Fruit fly (Drosophila melanogaster) whole organism, embryonic: Measurements from ENCODE around the gene Rab40.

Experiments
- Atf6 ChIP-seq: fragments of 200-800 bp; sonication (Bioruptor generic); IDR thresholded peaks from 2 replicates; pipeline ENCODE4 v1.3.6; 2022; ENCODE audit warnings: missing biosample characterization, missing genetic modification characterization
- Bdp1 ChIP-seq: fragments of 200-800 bp; sonication (Bioruptor generic); optimal IDR thresholded peaks from 3 replicates; lab custom pipeline; 2016; ENCODE audit warnings: missing biosample characterization, missing genetic modification characterization
- CG10321 ChIP-seq: fragments of 200-800 bp; sonication (Bioruptor generic); IDR thresholded peaks from 2 replicates; pipeline ENCODE4 v1.3.6; 2022; ENCODE audit warnings: missing biosample characterization, missing genetic modification characterization
- CG11560 ChIP-seq: fragments of 200-800 bp; sonication (Bioruptor generic); IDR thresholded peaks from 3 replicates; pipeline ENCODE4 v1.3.6; 2022; ENCODE audit warnings: missing biosample characterization, missing genetic modification characterization
- CG12219 ChIP-seq: fragments of 200-800 bp; sonication (Bioruptor generic); optimal IDR thresholded peaks from 3 replicates; lab custom pipeline; 2018; ENCODE audit warnings: missing biosample characterization, mild to moderate bottlenecking, missing genetic modification characterization
- CG12659 ChIP-seq: fragments of 200-800 bp; sonication (Bioruptor generic); optimal IDR thresholded peaks from 3 replicates; lab custom pipeline; 2017; ENCODE audit warnings: mild to moderate bottlenecking, missing biosample characterization, missing genetic modification reagents, missing genetic modification characterization
- CG13123 ChIP-seq: fragments of 200-800 bp; sonication (Bioruptor generic); optimal IDR thresholded peaks from 2 replicates; lab custom pipeline; 2016; ENCODE audit warnings: missing biosample characterization, missing genetic modification characterization
- CG14860 ChIP-seq: fragments of 200-800 bp; sonication (Bioruptor generic); IDR thresholded peaks from 3 replicates; pipeline ENCODE4 v1.3.6; 2022; ENCODE audit warnings: missing biosample characterization, missing genetic modification characterization; ENCODE audit not compliant: partially characterized antibody
- CG15696 ChIP-seq: fragments of 200-800 bp; sonication (Bioruptor generic); optimal IDR thresholded peaks from 2 replicates; lab custom pipeline; 2019; ENCODE audit warnings: missing biosample characterization, mild to moderate bottlenecking, missing genetic modification characterization, moderate library complexity
- CG16779 ChIP-seq: fragments of 200-800 bp; sonication (Bioruptor generic); IDR thresholded peaks from 2 replicates; pipeline ENCODE4 v1.3.6; 2022; ENCODE audit warnings: missing biosample characterization, missing genetic modification characterization
- CG17385 ChIP-seq: fragments of 200-800 bp; sonication (Bioruptor generic); optimal IDR thresholded peaks from 3 replicates; lab custom pipeline; 2018; ENCODE audit warnings: missing biosample characterization, mild to moderate bottlenecking, missing genetic modification characterization
- CG18262 ChIP-seq: fragments of 200-800 bp; optimal IDR thresholded peaks from 3 replicates; lab custom pipeline; 2019; ENCODE audit warnings: missing biosample characterization, mild to moderate bottlenecking, missing genetic modification characterization, moderate library complexity
- CG33557 ChIP-seq: fragments of 200-800 bp; sonication (Bioruptor generic); optimal IDR thresholded peaks from 2 replicates; lab custom pipeline; 2019; ENCODE audit warnings: missing biosample characterization, mild to moderate bottlenecking, missing genetic modification characterization, moderate library complexity
- CG7372 ChIP-seq: fragments of 200-800 bp; sonication (Bioruptor generic); IDR thresholded peaks from 2 replicates; pipeline ENCODE4 v1.3.6; 2022; ENCODE audit warnings: missing biosample characterization, missing genetic modification characterization
- CG7963 ChIP-seq: fragments of 200-800 bp; sonication (Bioruptor generic); IDR thresholded peaks from 3 replicates; pipeline ENCODE4 v1.3.6; 2022; ENCODE audit warnings: missing biosample characterization, missing genetic modification characterization; ENCODE audit not compliant: partially characterized antibody
- CG8290 ChIP-seq, 3 experiments: fragments of 200-800 bp; sonication (Bioruptor generic); optimal IDR thresholded peaks; 2 replicates each; lab custom pipeline; 2016 to 2019; ENCODE audit warnings: missing biosample characterization in 3 of 3, missing genetic modification characterization in 3 of 3, mild to moderate bottlenecking in 2 of 3, moderate library complexity in 1 of 3
- CG8924 ChIP-seq: fragments of 200-800 bp; optimal IDR thresholded peaks from 3 replicates; lab custom pipeline; 2019; ENCODE audit warnings: missing biosample characterization, mild to moderate bottlenecking, missing genetic modification characterization, moderate library complexity
- CG9437 ChIP-seq: fragments of 200-800 bp; sonication (Bioruptor generic); optimal IDR thresholded peaks from 2 replicates; lab custom pipeline; 2018; ENCODE audit warnings: missing biosample characterization, mild to moderate bottlenecking, missing genetic modification characterization
- Camta ChIP-seq: fragments of 200-800 bp; sonication (Bioruptor generic); optimal IDR thresholded peaks from 2 replicates; lab custom pipeline; 2016; ENCODE audit warnings: missing biosample characterization, missing genetic modification characterization
- D19B ChIP-seq: fragments of 200-800 bp; sonication (Bioruptor generic); optimal IDR thresholded peaks from 2 replicates; lab custom pipeline; 2017; ENCODE audit warnings: missing biosample characterization, mild to moderate bottlenecking, missing genetic modification characterization
- Dp ChIP-seq: fragments of 200-800 bp; sonication (Bioruptor generic); optimal IDR thresholded peaks from 2 replicates; lab custom pipeline; 2018; ENCODE audit warnings: missing biosample characterization, mild to moderate bottlenecking, missing genetic modification characterization, moderate library complexity
- H2.0 ChIP-seq: fragments of 200-800 bp; sonication (Bioruptor generic); IDR thresholded peaks from 2 replicates; pipeline ENCODE4 v1.3.6; 2022; ENCODE audit warnings: missing biosample characterization, missing genetic modification characterization
- HLH3B ChIP-seq: fragments of 200-800 bp; sonication (Bioruptor generic); IDR thresholded peaks from 2 replicates; pipeline ENCODE4 v1.3.6; 2022; ENCODE audit warnings: missing biosample characterization, missing genetic modification characterization
- HLH4C ChIP-seq: fragments of 200-800 bp; sonication (Bioruptor generic); IDR thresholded peaks from 3 replicates; pipeline ENCODE4 v1.3.6; 2022; ENCODE audit warnings: missing biosample characterization, missing genetic modification characterization; ENCODE audit not compliant: partially characterized antibody
- HLHmδ ChIP-seq: fragments of 200-800 bp; sonication (Bioruptor generic); optimal IDR thresholded peaks from 2 replicates; lab custom pipeline; 2018; ENCODE audit warnings: missing biosample characterization, mild to moderate bottlenecking, missing genetic modification characterization, moderate library complexity
- Hmx ChIP-seq: fragments of 200-800 bp; sonication (Bioruptor generic); optimal IDR thresholded peaks from 2 replicates; lab custom pipeline; 2016; ENCODE audit warnings: missing biosample characterization, missing genetic modification characterization
- Med ChIP-seq: fragments of 200-800 bp; sonication (Bioruptor generic); peaks from one replicate; lab custom pipeline; 2016; ENCODE audit warnings: missing biosample characterization, missing genetic modification characterization, mild to moderate bottlenecking, inconsistent platforms, moderate library complexity
- Meics ChIP-seq: fragments of 200-800 bp; sonication (Bioruptor generic); optimal IDR thresholded peaks from 2 replicates; lab custom pipeline; 2017; ENCODE audit warnings: missing biosample characterization, mild to moderate bottlenecking, missing genetic modification characterization
- Ptx1 ChIP-seq: fragments of 200-800 bp; sonication (Bioruptor generic); IDR thresholded peaks from 2 replicates; pipeline ENCODE4 v1.3.6; 2022; ENCODE audit warnings: missing biosample characterization, missing genetic modification characterization
- Side ChIP-seq: fragments of 200-800 bp; sonication (Bioruptor generic); optimal IDR thresholded peaks from 2 replicates; lab custom pipeline; 2016; ENCODE audit warnings: missing biosample characterization, missing genetic modification characterization
- Sox100B ChIP-seq: fragments of 200-800 bp; sonication (Bioruptor generic); optimal IDR thresholded peaks from 3 replicates; lab custom pipeline; 2018; ENCODE audit warnings: missing biosample characterization, mild to moderate bottlenecking, missing genetic modification characterization
- Sry-δ ChIP-seq: fragments of 200-800 bp; sonication (Bioruptor generic); optimal IDR thresholded peaks from 2 replicates; lab custom pipeline; 2016; ENCODE audit warnings: missing biosample characterization, missing genetic modification characterization
- al ChIP-seq: fragments of 200-800 bp; sonication (Bioruptor generic); IDR thresholded peaks from 2 replicates; pipeline ENCODE4 v1.3.6; 2022; ENCODE audit warnings: missing biosample characterization, missing genetic modification characterization
- bsh ChIP-seq, 2 experiments: fragments of 200-800 bp; sonication (Bioruptor generic); optimal IDR thresholded peaks; 2 replicates each; lab custom pipeline; 2017 to 2018; ENCODE audit warnings: mild to moderate bottlenecking in 2 of 2, missing biosample characterization in 2 of 2, missing genetic modification characterization in 2 of 2, moderate library complexity in 1 of 2
- cato ChIP-seq: fragments of 200-800 bp; sonication (Bioruptor generic); optimal IDR thresholded peaks from 2 replicates; lab custom pipeline; 2016; ENCODE audit warnings: missing biosample characterization, missing genetic modification characterization, borderline replicate concordance
- gcm ChIP-seq: fragments of 200-800 bp; sonication (Bioruptor generic); optimal IDR thresholded peaks from 2 replicates; lab custom pipeline; 2019; ENCODE audit warnings: missing biosample characterization, mild to moderate bottlenecking, missing genetic modification characterization, moderate library complexity
- ham ChIP-seq: fragments of 200-800 bp; sonication (Bioruptor generic); IDR thresholded peaks from 2 replicates; pipeline ENCODE4 v1.3.6; 2022; ENCODE audit warnings: missing biosample characterization, missing genetic modification characterization
- lbe ChIP-seq: fragments of 200-800 bp; sonication (Bioruptor generic); optimal IDR thresholded peaks from 2 replicates; lab custom pipeline; 2016; ENCODE audit warnings: missing biosample characterization, mild to moderate bottlenecking, missing genetic modification characterization
- maf-S ChIP-seq: fragments of 200-800 bp; sonication (Bioruptor generic); optimal IDR thresholded peaks from 2 replicates; lab custom pipeline; 2016; ENCODE audit warnings: missing biosample characterization, missing genetic modification characterization
- nerfin-2 ChIP-seq: fragments of 200-800 bp; sonication (Bioruptor generic); IDR thresholded peaks from 2 replicates; pipeline ENCODE4 v1.3.6; 2022; ENCODE audit warnings: missing biosample characterization, missing genetic modification characterization; ENCODE audit not compliant: partially characterized antibody
- pan ChIP-seq, 4 experiments: fragments of >200 bp in 3 of 4; fragments of 200-800 bp in 1 of 4; sonication (Bioruptor generic) in 1 of 4; optimal IDR thresholded peaks in 3 of 4; IDR thresholded peaks in 1 of 4; 2 replicates each; pipeline versions ENCODE4 v1.3.6 to Lab custom; 2017 to 2022; ENCODE audit warnings: missing biosample characterization in 2 of 4, missing genetic modification characterization in 2 of 4, mixed read lengths in 1 of 4
- pfk ChIP-seq: fragments of 200-800 bp; sonication (Bioruptor generic); optimal IDR thresholded peaks from 2 replicates; lab custom pipeline; 2018; ENCODE audit warnings: missing biosample characterization, mild to moderate bottlenecking, missing genetic modification characterization, moderate library complexity
- row ChIP-seq: fragments of 200-800 bp; sonication (Bioruptor generic); IDR thresholded peaks from 3 replicates; pipeline ENCODE4 v1.3.6; 2022; ENCODE audit warnings: missing biosample characterization, missing genetic modification characterization
- sd ChIP-seq: fragments of 200-800 bp; sonication (Bioruptor generic); optimal IDR thresholded peaks from 3 replicates; lab custom pipeline; 2018; ENCODE audit warnings: missing biosample characterization, mild to moderate bottlenecking, missing genetic modification characterization, moderate library complexity
- slou ChIP-seq: fragments of 200-800 bp; sonication (Bioruptor generic); optimal IDR thresholded peaks from 3 replicates; lab custom pipeline; 2016; ENCODE audit warnings: missing biosample characterization, missing genetic modification characterization
- ssp ChIP-seq: fragments of 200-800 bp; sonication (Bioruptor generic); IDR thresholded peaks from 2 replicates; pipeline ENCODE4 v1.3.6; 2022; ENCODE audit warnings: missing biosample characterization, missing genetic modification characterization
- zen2 ChIP-seq: fragments of 200-800 bp; sonication (Bioruptor generic); IDR thresholded peaks from 3 replicates; pipeline ENCODE4 v1.3.6; 2022; ENCODE audit warnings: missing biosample characterization, missing genetic modification characterization; ENCODE audit not compliant: partially characterized antibody
- zfh1 ChIP-seq: fragments of 200-800 bp; sonication (Bioruptor generic); IDR thresholded peaks from 3 replicates; pipeline ENCODE4 v1.3.6; 2022; ENCODE audit warnings: missing biosample characterization, missing genetic modification characterization

Gene Rab40

dm6 chrX:12462936-12463558, at the start of gene Rab40, which contains the start of gene CG42258 (continued):
- TF ChIP-seq Side, result peak; percentile 16
- TF ChIP-seq CG11560 (tag; lab: Robert Waterston, UW), result no peak
- peak; percentile 72 for TF ChIP-seq row (GFP tag; lab: Robert Waterston, UW)
- TF ChIP-seq CG8290 (GFP tag; optimal IDR thresholded peaks at IDR 0.05; lab: Kevin White, UChicago), result peak; percentile 25
- TF ChIP-seq CG8290 (tag; optimal IDR thresholded peaks at IDR 0.05; lab: Kevin White, UChicago), result peak in 1 of 2 experiments; percentile 56
- peak; percentile 28 for TF ChIP-seq CG8924
- TF ChIP-seq maf-S, result no peak
- no peak; the same call in 2 of the 3 replicates for TF ChIP-seq zen2 (GFP tag; lab: Robert Waterston, UW)
- peak; percentile 40 for TF ChIP-seq lbe (GFP tag; lab: Kevin White, UChicago)
- TF ChIP-seq HLH3B (GFP tag; lab: Robert Waterston, UW), result no peak
- no peak for TF ChIP-seq cato (GFP tag; lab: Kevin White, UChicago)
- no peak for TF ChIP-seq CG12219 (GFP tag; lab: Kevin White, UChicago)
- peak; percentile 38 for TF ChIP-seq CG17385 (GFP tag; lab: Kevin White, UChicago)
- no peak for TF ChIP-seq CG13123
- TF ChIP-seq CG7372 (GFP tag; lab: Robert Waterston, UW), result no peak
- TF ChIP-seq CG16779 (GFP tag; lab: Robert Waterston, UW), result no peak
- TF ChIP-seq sd (tag; lab: Kevin White, UChicago), result no peak
- peak; percentile 10 for TF ChIP-seq Camta (GFP tag; lab: Kevin White, UChicago)
- TF ChIP-seq CG14860, result peak; percentile 38; the same call in 2 of the 3 replicates
- TF ChIP-seq pan (optimal IDR thresholded peaks at IDR 0.05; lab: Kevin White, UChicago), result no peak
- TF ChIP-seq pan (GFP tag; optimal IDR thresholded peaks at IDR 0.05 in 1 of 2, IDR thresholded peaks at IDR 0.05 in 1 of 2), result peak in 1 of 2 experiments; percentile 47
- TF ChIP-seq Hmx (GFP tag; lab: Kevin White, UChicago), result peak; percentile 3
- TF ChIP-seq slou (GFP tag; lab: Kevin White, UChicago), result peak; percentile 21
- no peak for TF ChIP-seq Dp (GFP tag; lab: Kevin White, UChicago)
- no peak for TF ChIP-seq ham (GFP tag; lab: Robert Waterston, UW)
- 0 out of 3 replicates have a peak, but pooled peaks have one; percentile 18 for TF ChIP-seq CG7963
- peak; percentile 25 for TF ChIP-seq CG15696 (tag; lab: Kevin White, UChicago)
- peak; percentile 13 for TF ChIP-seq pfk
- peak; percentile 51 for TF ChIP-seq CG12659 (GFP tag; lab: Kevin White, UChicago)
- peak; percentile 2; the same call in 1 of the 2 replicates for TF ChIP-seq H2.0 (GFP tag; lab: Robert Waterston, UW)
- peak; percentile 28 for TF ChIP-seq Sox100B (GFP tag; lab: Kevin White, UChicago)
- TF ChIP-seq HLH4C (GFP tag; lab: Robert Waterston, UW), result peak; percentile 54; the same call in 1 of the 3 replicates
- TF ChIP-seq Ptx1 (GFP tag; lab: Robert Waterston, UW), result no peak
- TF ChIP-seq bsh (GFP tag; optimal IDR thresholded peaks at IDR 0.05; lab: Kevin White, UChicago), result peak in 1 of 2 experiments; percentile 31
- no peak for TF ChIP-seq gcm
- TF ChIP-seq Med (GFP tag; lab: Kevin White, UChicago), result peak; percentile 85
- peak; percentile 36 for TF ChIP-seq Meics
- TF ChIP-seq CG10321 (GFP tag; lab: Robert Waterston, UW), result no peak
- TF ChIP-seq CG18262 (tag; lab: Kevin White, UChicago), result peak; percentile 55
- TF ChIP-seq HLHmδ (GFP tag; lab: Kevin White, UChicago), result no peak
- no peak for TF ChIP-seq Atf6
- TF ChIP-seq D19B (GFP tag; lab: Kevin White, UChicago), result no peak
- TF ChIP-seq CG33557, result no peak
- no peak; the same call in 1 of the 2 replicates for TF ChIP-seq al (GFP tag; lab: Robert Waterston, UW)
- TF ChIP-seq nerfin-2 (GFP tag; lab: Robert Waterston, UW), result peak; percentile 40; the same call in 1 of the 2 replicates
- TF ChIP-seq CG9437 (GFP tag; lab: Kevin White, UChicago), result peak; percentile 43
- peak; percentile 24 for TF ChIP-seq Bdp1 (GFP tag; lab: Kevin White, UChicago)
- TF ChIP-seq ssp (GFP tag; lab: Robert Waterston, UW), result peak; percentile 32; the same call in 1 of the 2 replicates
- peak; percentile 90 for TF ChIP-seq Sry-δ (GFP tag; lab: Kevin White, UChicago)
- peak; percentile 36; the same call in 1 of the 3 replicates for TF ChIP-seq zfh1
